Fruit fly (Drosophila melanogaster) whole organism, pupa: Measurements from ENCODE around the gene CCDC53.

Experiments
- CG10348 ChIP-seq: fragments of 200-800 bp; sonication (Bioruptor generic); IDR thresholded peaks from 2 replicates; pipeline ENCODE4 v1.3.6; 2022; ENCODE audit warnings: missing biosample characterization, missing genetic modification characterization
- CG12605 ChIP-seq: fragments of 200-800 bp; sonication (Bioruptor generic); IDR thresholded peaks from 2 replicates; pipeline ENCODE4 v1.3.6; 2022; ENCODE audit warnings: missing biosample characterization, missing genetic modification characterization
- CG13204 ChIP-seq: fragments of 200-800 bp; sonication (Bioruptor generic); optimal IDR thresholded peaks from 2 replicates; lab custom pipeline; 2018; ENCODE audit warnings: missing biosample characterization, mild to moderate bottlenecking, missing genetic modification characterization, moderate library complexity
- CG14655 ChIP-seq: fragments of 200-800 bp; sonication (Bioruptor generic); optimal IDR thresholded peaks from 3 replicates; lab custom pipeline; 2017; ENCODE audit warnings: mild to moderate bottlenecking, missing biosample characterization, missing genetic modification reagents, missing genetic modification characterization
- CG15710 ChIP-seq: fragments of 200-800 bp; sonication (Bioruptor generic); optimal IDR thresholded peaks from 2 replicates; lab custom pipeline; 2018; ENCODE audit warnings: missing biosample characterization, mild to moderate bottlenecking, missing genetic modification characterization, moderate library complexity
- CG17806 ChIP-seq: fragments of 200-800 bp; sonication (Bioruptor generic); optimal IDR thresholded peaks from 2 replicates; lab custom pipeline; 2018; ENCODE audit warnings: missing biosample characterization, mild to moderate bottlenecking, missing genetic modification characterization, moderate library complexity
- CG32121 ChIP-seq: fragments of 200-800 bp; sonication (Bioruptor generic); IDR thresholded peaks from 2 replicates; pipeline ENCODE4 v1.3.6; 2022; ENCODE audit warnings: missing biosample characterization, missing genetic modification characterization
- CG34367 ChIP-seq: fragments of 200-800 bp; sonication (Bioruptor generic); optimal IDR thresholded peaks from 2 replicates; lab custom pipeline; 2018; ENCODE audit warnings: missing biosample characterization, mild to moderate bottlenecking, missing genetic modification characterization
- CG4496 ChIP-seq: fragments of 200-800 bp; sonication (Bioruptor generic); IDR thresholded peaks from 3 replicates; pipeline ENCODE4 v1.3.6; 2022; ENCODE audit warnings: missing biosample characterization, missing genetic modification characterization
- CG8159 ChIP-seq: fragments of 200-800 bp; sonication (Bioruptor generic); optimal IDR thresholded peaks from 3 replicates; lab custom pipeline; 2018; ENCODE audit warnings: missing biosample characterization, mild to moderate bottlenecking, missing genetic modification characterization, moderate library complexity
- CG8301 ChIP-seq: fragments of 200-800 bp; sonication (Bioruptor generic); optimal IDR thresholded peaks from 2 replicates; lab custom pipeline; 2018; ENCODE audit warnings: missing biosample characterization, mild to moderate bottlenecking, missing genetic modification characterization
- CG9948 ChIP-seq: fragments of 200-800 bp; sonication (Bioruptor generic); optimal IDR thresholded peaks from 2 replicates; lab custom pipeline; 2018; ENCODE audit warnings: missing biosample characterization, mild to moderate bottlenecking, missing genetic modification characterization, moderate library complexity
- D1 ChIP-seq: fragments of 200-800 bp; sonication (Bioruptor generic); optimal IDR thresholded peaks from 2 replicates; lab custom pipeline; 2018; ENCODE audit warnings: missing biosample characterization, mild to moderate bottlenecking, missing genetic modification characterization, moderate library complexity
- EcR ChIP-seq: fragments of 200-800 bp; sonication (Bioruptor generic); optimal IDR thresholded peaks from 3 replicates; lab custom pipeline; 2019; ENCODE audit warnings: missing biosample characterization, missing genetic modification characterization, mild to moderate bottlenecking, moderate library complexity, missing genetic modification reagents
- Ets98B ChIP-seq: fragments of 200-800 bp; sonication (Bioruptor generic); IDR thresholded peaks from 2 replicates; pipeline ENCODE4 v1.3.6; 2022; ENCODE audit warnings: missing biosample characterization, missing genetic modification characterization
- Pif1A ChIP-seq: fragments of 200-800 bp; sonication (Bioruptor generic); optimal IDR thresholded peaks from 3 replicates; lab custom pipeline; 2016; ENCODE audit warnings: missing biosample characterization, missing genetic modification characterization
- Pif1B ChIP-seq: fragments of 200-800 bp; sonication (Bioruptor generic); optimal IDR thresholded peaks from 3 replicates; lab custom pipeline; 2016; ENCODE audit warnings: missing biosample characterization, missing genetic modification characterization
- Snoo ChIP-seq: fragments of 200-800 bp; sonication (Bioruptor generic); optimal IDR thresholded peaks from 3 replicates; lab custom pipeline; 2017; ENCODE audit warnings: missing biosample characterization, mild to moderate bottlenecking, missing genetic modification characterization, inconsistent platforms
- fd96Ca ChIP-seq: fragments of 200-800 bp; sonication (Bioruptor generic); IDR thresholded peaks from 3 replicates; pipeline ENCODE4 v1.3.6; 2022; ENCODE audit warnings: missing biosample characterization, missing genetic modification characterization
- gl ChIP-seq: fragments of 200-800 bp; sonication (Bioruptor generic); optimal IDR thresholded peaks from 2 replicates; lab custom pipeline; 2018; ENCODE audit warnings: missing biosample characterization, mild to moderate bottlenecking, missing genetic modification characterization
- rn ChIP-seq: fragments of 200-800 bp; sonication (Bioruptor generic); IDR thresholded peaks from 2 replicates; pipeline ENCODE4 v1.3.6; 2022; ENCODE audit warnings: missing biosample characterization, missing genetic modification characterization

Gene CCDC53

dm6 chr2L:8040872-8041271 is at the start of gene CCDC53:
Gene CCDC53, plus strand, starts transcription at chr2L:8041106.
- TF ChIP-seq EcR, result no peak
- TF ChIP-seq Pif1B (GFP tag; lab: Kevin White, UChicago), result no peak
- TF ChIP-seq gl (tag; lab: Kevin White, UChicago), result no peak
- TF ChIP-seq CG4496 (GFP tag; lab: Robert Waterston, UW), result no peak
- TF ChIP-seq CG14655 (GFP tag; lab: Kevin White, UChicago), result no peak
- no peak for TF ChIP-seq Snoo (tag; lab: Kevin White, UChicago)
- TF ChIP-seq CG10348 (GFP tag; lab: Robert Waterston, UW), result no peak
- TF ChIP-seq D1, result no peak
- TF ChIP-seq rn (GFP tag; lab: Robert Waterston, UW), result no peak
- no peak for TF ChIP-seq CG8159 (tag; lab: Kevin White, UChicago)
- TF ChIP-seq CG34367 (tag; lab: Kevin White, UChicago), result no peak
- no peak for TF ChIP-seq CG17806 (tag; lab: Kevin White, UChicago)
- no peak for TF ChIP-seq CG32121 (GFP tag; lab: Robert Waterston, UW)
- no peak for TF ChIP-seq CG12605
- TF ChIP-seq CG8301 (tag; lab: Kevin White, UChicago), result no peak

- TF ChIP-seq Snoo (tag; lab: Kevin White, UChicago) (no peak), D1 (no peak), CG8159 (tag; lab: Kevin White, UChicago) (no peak), CG32121 (GFP tag; lab: Robert Waterston, UW) (peak; percentile 15; the same call in 1 of the 2 replicates), CG4496 (GFP tag; lab: Robert Waterston, UW) (peak; percentile 64; the same call in 1 of the 3 replicates), CG12605 (no peak), fd96Ca (0 out of 3 replicates have a peak, but pooled peaks have one; percentile 5), Ets98B (peak; percentile 9; the same call in 1 of the 2 replicates), EcR (peak; percentile 26), gl (tag; lab: Kevin White, UChicago) (no peak)
Measured at dm6 chr2L:7991391-7991876, 49.5 kb upstream of the CCDC53 start.

- TF ChIP-seq Ets98B (no peak), Snoo (tag; lab: Kevin White, UChicago) (no peak), CG8159 (tag; lab: Kevin White, UChicago) (peak; percentile 1), Pif1A (no peak), CG8301 (tag; lab: Kevin White, UChicago) (no peak), CG34367 (tag; lab: Kevin White, UChicago) (no peak), fd96Ca (no peak), CG32121 (GFP tag; lab: Robert Waterston, UW) (no peak), CG10348 (GFP tag; lab: Robert Waterston, UW) (no peak), CG4496 (GFP tag; lab: Robert Waterston, UW) (no peak), rn (GFP tag; lab: Robert Waterston, UW) (no peak), gl (tag; lab: Kevin White, UChicago) (no peak), CG9948 (tag; lab: Kevin White, UChicago) (no peak), CG12605 (no peak), CG15710 (tag; lab: Kevin White, UChicago) (peak; percentile 34), Pif1B (GFP tag; lab: Kevin White, UChicago) (no peak), CG14655 (GFP tag; lab: Kevin White, UChicago) (no peak), EcR (no peak), CG17806 (tag; lab: Kevin White, UChicago) (peak; percentile 8), D1 (no peak), CG13204 (no peak)
Measured at dm6 chr2L:7991951-7992350, 49.0 kb upstream of the CCDC53 start.

- TF ChIP-seq CG17806 (tag; lab: Kevin White, UChicago), result no peak
- TF ChIP-seq Snoo (tag; lab: Kevin White, UChicago), result no peak
- TF ChIP-seq CG8301 (tag; lab: Kevin White, UChicago), result no peak
- no peak for TF ChIP-seq CG13204
- no peak for TF ChIP-seq Ets98B
- TF ChIP-seq rn (GFP tag; lab: Robert Waterston, UW), result no peak
- TF ChIP-seq CG34367 (tag; lab: Kevin White, UChicago), result no peak
- TF ChIP-seq CG15710 (tag; lab: Kevin White, UChicago), result no peak
- TF ChIP-seq gl (tag; lab: Kevin White, UChicago), result no peak
- TF ChIP-seq Pif1B (GFP tag; lab: Kevin White, UChicago), result no peak
- no peak for TF ChIP-seq D1
Measured at dm6 chr2L:7992654-7993053, 48.3 kb upstream of the CCDC53 start.

dm6 chr2L:7993062-7993685 is 47.7 kb upstream of the CCDC53 start:
- TF ChIP-seq CG8159 (tag; lab: Kevin White, UChicago) (no peak), rn (GFP tag; lab: Robert Waterston, UW) (no peak), CG12605 (peak; percentile 23; the same call in 1 of the 2 replicates), CG8301 (tag; lab: Kevin White, UChicago) (no peak), Pif1A (no peak), CG10348 (GFP tag; lab: Robert Waterston, UW) (no peak), D1 (no peak), CG14655 (GFP tag; lab: Kevin White, UChicago) (no peak), CG32121 (GFP tag; lab: Robert Waterston, UW) (peak; percentile 35), Ets98B (no peak; the same call in 1 of the 2 replicates), CG4496 (GFP tag; lab: Robert Waterston, UW) (peak; percentile 48; the same call in 2 of the 3 replicates), CG9948 (tag; lab: Kevin White, UChicago) (no peak), fd96Ca (peak; percentile 56; the same call in 2 of the 3 replicates), CG13204 (no peak), Snoo (tag; lab: Kevin White, UChicago) (no peak), CG34367 (tag; lab: Kevin White, UChicago) (no peak), Pif1B (GFP tag; lab: Kevin White, UChicago) (no peak), CG17806 (tag; lab: Kevin White, UChicago) (no peak), gl (tag; lab: Kevin White, UChicago) (no peak), EcR (peak; percentile 20), CG15710 (tag; lab: Kevin White, UChicago) (no peak)
